Worm (Caenorhabditis elegans): Measurements from ENCODE around the gene C03F11.4.
A peak's percentile ranks its signal among the peaks of the same experiment; 100 is the strongest.

The C03F11.4 gene

ce11 chrX:5368220-5368619, 38.0 kb downstream of the C03F11.4 start, which contains the start of gene jkk-1:
Gene jkk-1, plus strand, starts transcription at chrX:5368468.
- TF ChIP-seq pax-1 (tag; optimal IDR thresholded peaks at IDR 0.05) (no peak), unc-42 (tag; optimal IDR thresholded peaks at IDR 0.05) (peak; percentile 71), nfya-1 (tag; optimal IDR thresholded peaks at IDR 0.05) (peak; percentile 59), ceh-30 (tag; optimal IDR thresholded peaks at IDR 0.05) (no peak), pros-1 (tag; optimal IDR thresholded peaks at IDR 0.05) (no peak), nhr-11 (tag; optimal IDR thresholded peaks at IDR 0.05) (no peak), ceh-9 (tag; optimal IDR thresholded peaks at IDR 0.05) (no peak), tbx-2 (tag; optimal IDR thresholded peaks at IDR 0.05) (peak; percentile 30), ceh-19 (GFP tag; optimal IDR thresholded peaks at IDR 0.05) (peak; percentile 44), hlh-15 (tag; optimal IDR thresholded peaks at IDR 0.05) (no peak), hlh-8 (tag; optimal IDR thresholded peaks at IDR 0.05) (no peak), hlh-13 (GFP tag; optimal IDR thresholded peaks at IDR 0.05) (no peak), syd-9 (tag; optimal IDR thresholded peaks at IDR 0.05) (no peak), madf-2 (tag; optimal IDR thresholded peaks at IDR 0.05) (no peak), K09A11.1 (tag; optimal IDR thresholded peaks at IDR 0.05; ENCODE audit: insufficient read depth) (no peak), ceh-24 (tag; optimal IDR thresholded peaks at IDR 0.05) (no peak), rnt-1 (tag; optimal IDR thresholded peaks at IDR 0.05) (no peak), ceh-31 (tag; optimal IDR thresholded peaks at IDR 0.05) (peak; percentile 64), unc-86 (tag; optimal IDR thresholded peaks at IDR 0.05) (no peak), pat-9 (tag; optimal IDR thresholded peaks at IDR 0.05) (no peak), C38D4.7 (GFP tag; optimal IDR thresholded peaks at IDR 0.05) (no peak), K02D7.2 (tag; optimal IDR thresholded peaks at IDR 0.05) (no peak), C08G9.2 (tag; optimal IDR thresholded peaks at IDR 0.05) (no peak), ceh-34 (tag; optimal IDR thresholded peaks at IDR 0.05) (peak; percentile 46), che-1 (tag; optimal IDR thresholded peaks at IDR 0.05) (no peak), lin-11 (tag; optimal IDR thresholded peaks at IDR 0.05) (no peak), dve-1 (tag; optimal IDR thresholded peaks at IDR 0.05) (no peak), ceh-6 (GFP tag; optimal IDR thresholded peaks at IDR 0.05) (peak; percentile 35), pha-2 (tag; optimal IDR thresholded peaks at IDR 0.05) (no peak), ceh-48 (tag; optimal IDR thresholded peaks at IDR 0.05) (peak; percentile 82), pha-4 (tag; optimal IDR thresholded peaks at IDR 0.05) (no peak), nhr-232 (tag; optimal IDR thresholded peaks at IDR 0.05) (no peak), sdc-2 (tag; optimal IDR thresholded peaks at IDR 0.05) (peak; percentile 68), ceh-14 (tag; optimal IDR thresholded peaks at IDR 0.05) (peak; percentile 32), hlh-6 (tag; optimal IDR thresholded peaks at IDR 0.05) (no peak)

DNA sequence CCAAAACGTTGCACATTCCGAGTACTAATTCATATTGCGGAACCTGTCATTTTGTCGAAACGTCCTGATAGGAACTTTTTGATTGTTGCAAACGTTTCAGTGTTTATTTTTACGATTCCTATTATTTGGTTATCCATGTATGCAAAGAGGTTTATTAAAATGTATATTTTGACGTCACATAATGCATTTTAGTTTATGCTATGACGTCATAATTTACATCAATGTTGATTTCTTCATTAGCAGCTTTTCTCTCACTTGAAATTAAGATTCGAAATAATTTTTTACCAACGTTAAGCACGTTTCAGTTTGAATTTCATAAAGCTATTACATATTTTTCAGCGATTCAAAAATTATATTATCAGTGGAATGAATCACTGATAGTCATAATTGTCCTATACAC, 39.6 kb downstream of the C03F11.4 start:
- TF ChIP-seq unc-42 (tag; optimal IDR thresholded peaks at IDR 0.05) (no peak), F13H6.1 (tag; optimal IDR thresholded peaks at IDR 0.05) (no peak), hlh-15 (tag; optimal IDR thresholded peaks at IDR 0.05) (no peak), K09A11.1 (tag; optimal IDR thresholded peaks at IDR 0.05; ENCODE audit: insufficient read depth) (no peak), ceh-34 (tag; optimal IDR thresholded peaks at IDR 0.05) (no peak), tbx-7 (tag; optimal IDR thresholded peaks at IDR 0.05) (no peak), pag-3 (tag; optimal IDR thresholded peaks at IDR 0.05; ENCODE audit: borderline replicate concordance) (no peak), unc-3 (GFP tag; conservative IDR thresholded peaks at IDR 0.05) (no peak), unc-3 (tag; optimal IDR thresholded peaks at IDR 0.05) (no peak), elt-2 (tag; optimal IDR thresholded peaks at IDR 0.05) (no peak), pros-1 (tag; optimal IDR thresholded peaks at IDR 0.05) (no peak), pha-4 (tag; optimal IDR thresholded peaks at IDR 0.05) (no peak), mec-3 (tag; optimal IDR thresholded peaks at IDR 0.05; ENCODE audit: borderline replicate concordance) (no peak), hlh-8 (tag; optimal IDR thresholded peaks at IDR 0.05) (no peak), ceh-31 (tag; optimal IDR thresholded peaks at IDR 0.05) (no peak), pha-2 (tag; optimal IDR thresholded peaks at IDR 0.05) (no peak), nhr-11 (tag; optimal IDR thresholded peaks at IDR 0.05) (no peak), sox-4 (tag; optimal IDR thresholded peaks at IDR 0.05) (no peak), sox-2 (GFP tag; IDR thresholded peaks at IDR 0.05) (no peak)
